Worm (Caenorhabditis elegans) whole organism, mixed stage, embryonic: Measurements from ENCODE around the gene vab-3.
A peak's percentile ranks its signal among the peaks of the same experiment; 100 is the strongest.

Source experiments
- mls-2 ChIP-seq: sonication (generic microtip); optimal IDR thresholded peaks from 2 replicates; lab custom pipeline; 2016; ENCODE audit warnings: mild to moderate bottlenecking, missing genetic modification characterization, moderate library complexity, missing compliant biosample characterization
- nhr-12 ChIP-seq: fragments of 150-350 bp; optimal IDR thresholded peaks from 2 replicates; lab custom pipeline; 2014; ENCODE audit warnings: missing biosample characterization, missing genetic modification characterization
- nhr-76 ChIP-seq: sonication (generic microtip); optimal IDR thresholded peaks from 2 replicates; lab custom pipeline; 2017; ENCODE audit warnings: missing biosample characterization, missing genetic modification characterization
- unc-62 ChIP-seq: fragments of 150-350 bp; optimal IDR thresholded peaks from 2 replicates; lab custom pipeline; 2014; ENCODE audit warnings: missing biosample characterization, missing genetic modification reagents, missing genetic modification characterization

DNA sequence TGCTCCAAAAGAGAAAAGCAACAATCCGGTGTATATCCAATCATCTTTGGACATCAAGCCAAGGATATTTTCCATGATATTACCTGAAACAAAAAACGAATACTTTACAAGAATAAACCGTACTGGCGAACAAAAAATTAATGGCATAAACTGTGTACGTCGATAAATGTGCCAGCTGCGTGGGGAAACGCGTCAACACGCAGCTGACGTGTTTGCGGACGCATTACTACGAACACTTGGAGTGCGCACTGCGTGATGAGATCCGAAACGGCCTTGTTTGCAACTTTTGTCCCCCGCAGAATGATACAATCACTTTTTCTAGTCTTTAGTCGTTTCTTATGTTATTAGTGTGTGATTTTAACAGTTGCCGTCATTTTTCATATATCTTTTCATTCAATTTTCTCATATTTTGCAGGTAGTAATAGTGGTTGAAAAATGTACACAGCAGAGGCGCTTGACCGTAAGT lies 24.8 kb downstream of the vab-3 start, which contains the start of the genes mboa-7 and git-1:
- no peak for TF ChIP-seq nhr-12 (tag; lab: Kevin White, UChicago)
- peak; percentile 42 for TF ChIP-seq mls-2 (tag; lab: Kevin White, UChicago)
- no peak for TF ChIP-seq unc-62
- TF ChIP-seq nhr-76 = no peak
